Fruit fly (Drosophila melanogaster) whole organism, embryonic: ENCODE data around the gene Txl.

ENCODE experiments used
- CG6854 ChIP-seq: fragments of 200-800 bp; sonication (Bioruptor generic); optimal IDR thresholded peaks from 3 replicates; lab custom pipeline; 2017; ENCODE audit warnings: missing biosample characterization, mild to moderate bottlenecking, missing genetic modification characterization
- NK7.1 ChIP-seq: fragments of 200-800 bp; sonication (Bioruptor generic); optimal IDR thresholded peaks from 3 replicates; lab custom pipeline; 2016; ENCODE audit warnings: missing biosample characterization, missing genetic modification characterization
- Sox102F ChIP-seq: fragments of 200-800 bp; sonication (Bioruptor generic); optimal IDR thresholded peaks from 2 replicates; lab custom pipeline; 2018; ENCODE audit warnings: missing biosample characterization, mild to moderate bottlenecking, missing genetic modification characterization, moderate library complexity
- bbx ChIP-seq: fragments of 200-800 bp; sonication (Bioruptor generic); IDR thresholded peaks from 2 replicates; pipeline ENCODE4 v1.3.6; 2022; ENCODE audit warnings: missing biosample characterization, missing genetic modification characterization; ENCODE audit not compliant: partially characterized antibody
- sna ChIP-seq: fragments of 200-800 bp; sonication (Bioruptor generic); IDR thresholded peaks from 2 replicates; pipeline ENCODE4 v1.3.6; 2022; ENCODE audit warnings: missing biosample characterization, missing genetic modification characterization; ENCODE audit not compliant: partially characterized antibody

dm6 chr3L:5808540-5809200 lies 43.0 kb downstream of the Txl start:
- TF ChIP-seq sna (no peak), bbx (GFP tag; lab: Robert Waterston, UW) (no peak), Sox102F (GFP tag; lab: Kevin White, UChicago) (no peak), CG6854 (GFP tag; lab: Kevin White, UChicago) (no peak), NK7.1 (no peak)
